Worm (Caenorhabditis elegans) whole organism, L3 larva: ENCODE measurements around the gene act-2.

Experiments used
- R02D3.7 ChIP-seq: fragments of 150-350 bp; optimal IDR thresholded peaks from 2 replicates; lab custom pipeline; 2014; ENCODE audit warnings: missing biosample characterization, missing genetic modification characterization
- ZK546.5 ChIP-seq: sonication (generic microtip); optimal IDR thresholded peaks from 2 replicates; lab custom pipeline; 2017; ENCODE audit warnings: missing biosample characterization, missing genetic modification characterization
- aly-2 ChIP-seq: fragments of 150-350 bp; optimal IDR thresholded peaks from 2 replicates; lab custom pipeline; 2014; ENCODE audit warnings: missing biosample characterization, missing genetic modification characterization
- ama-1 ChIP-seq: fragments of 150-350 bp; optimal IDR thresholded peaks from 2 replicates; lab custom pipeline; 2018
- ceh-16 ChIP-seq: sonication (generic microtip); optimal IDR thresholded peaks from 2 replicates; lab custom pipeline; 2017; ENCODE audit warnings: missing biosample characterization, missing genetic modification characterization
- ceh-82 ChIP-seq: fragments of 150-350 bp; optimal IDR thresholded peaks from 2 replicates; lab custom pipeline; 2014; ENCODE audit warnings: missing biosample characterization, missing genetic modification characterization
- daf-12 ChIP-seq: fragments of 150-350 bp; optimal IDR thresholded peaks from 2 replicates; lab custom pipeline; 2014; ENCODE audit warnings: missing biosample characterization, missing genetic modification reagents, missing genetic modification characterization
- egl-27 ChIP-seq: sonication (generic microtip); optimal IDR thresholded peaks from 4 replicates; lab custom pipeline; 2017; ENCODE audit warnings: missing biosample characterization, missing genetic modification reagents, missing genetic modification characterization
- elt-1 ChIP-seq: fragments of 150-350 bp; optimal IDR thresholded peaks from 2 replicates; lab custom pipeline; 2014; ENCODE audit warnings: missing biosample characterization, missing genetic modification characterization
- elt-3 ChIP-seq, 3 experiments: fragments of 150-350 bp in 1 of 3; sonication (generic microtip) in 2 of 3; optimal IDR thresholded peaks; 2 replicates in 2 of 3; 4 replicates in 1 of 3; lab custom pipeline; 2014 to 2017; ENCODE audit warnings: missing biosample characterization in 3 of 3, missing genetic modification characterization in 3 of 3
- eor-1 ChIP-seq, 2 experiments: fragments of 150-350 bp; optimal IDR thresholded peaks; 2 replicates each; lab custom pipeline; 2014 to 2018; ENCODE audit warnings: missing biosample characterization in 2 of 2, missing genetic modification characterization in 2 of 2
- fkh-10 ChIP-seq: sonication (generic microtip); optimal IDR thresholded peaks from 2 replicates; lab custom pipeline; 2017; ENCODE audit warnings: missing biosample characterization, missing genetic modification reagents, missing genetic modification characterization
- fkh-2 ChIP-seq: fragments of 150-350 bp; optimal IDR thresholded peaks from 2 replicates; lab custom pipeline; 2014; ENCODE audit warnings: missing biosample characterization, missing genetic modification reagents, missing genetic modification characterization
- fos-1 ChIP-seq: fragments of 150-350 bp; optimal IDR thresholded peaks from 2 replicates; lab custom pipeline; 2014; ENCODE audit warnings: missing biosample characterization, missing genetic modification characterization
- hmg-11 ChIP-seq: sonication (generic microtip); optimal IDR thresholded peaks from 2 replicates; lab custom pipeline; 2016; ENCODE audit warnings: missing genetic modification characterization, missing compliant biosample characterization
- jun-1 ChIP-seq: fragments of 150-350 bp; optimal IDR thresholded peaks from 2 replicates; lab custom pipeline; 2014; ENCODE audit warnings: missing biosample characterization, missing genetic modification reagents, missing genetic modification characterization
- lin-15B ChIP-seq: fragments of 150-350 bp; optimal IDR thresholded peaks from 2 replicates; lab custom pipeline; 2014; ENCODE audit warnings: missing biosample characterization, missing genetic modification characterization
- lin-39 ChIP-seq: fragments of 150-350 bp; optimal IDR thresholded peaks from 2 replicates; lab custom pipeline; 2018; ENCODE audit warnings: missing biosample characterization, missing genetic modification reagents, missing genetic modification characterization
- lsy-12 ChIP-seq: sonication (generic microtip); optimal IDR thresholded peaks from 2 replicates; lab custom pipeline; 2016; ENCODE audit warnings: mild to moderate bottlenecking, missing genetic modification characterization, missing compliant biosample characterization
- mdl-1 ChIP-seq: fragments of 150-350 bp; optimal IDR thresholded peaks from 2 replicates; lab custom pipeline; 2014; ENCODE audit warnings: missing biosample characterization, missing genetic modification characterization
- mml-1 ChIP-seq: fragments of 150-350 bp; sonication (generic microtip); optimal IDR thresholded peaks from 3 replicates; lab custom pipeline; 2014; ENCODE audit warnings: missing biosample characterization, missing genetic modification characterization
- nfya-1 ChIP-seq: sonication (generic microtip); optimal IDR thresholded peaks from 2 replicates; lab custom pipeline; 2017; ENCODE audit warnings: missing genetic modification characterization, mild to moderate bottlenecking, missing compliant biosample characterization, antibody characterized with exemption, moderate library complexity; ENCODE audit not compliant: insufficient read depth
- nhr-11 ChIP-seq: fragments of 150-350 bp; optimal IDR thresholded peaks from 2 replicates; lab custom pipeline; 2014; ENCODE audit warnings: missing biosample characterization, missing genetic modification characterization
- nhr-12 ChIP-seq: fragments of 150-350 bp; optimal IDR thresholded peaks from 2 replicates; lab custom pipeline; 2014; ENCODE audit warnings: missing biosample characterization, missing genetic modification characterization
- nhr-23 ChIP-seq: fragments of 150-350 bp; optimal IDR thresholded peaks from 2 replicates; lab custom pipeline; 2014; ENCODE audit warnings: missing biosample characterization, missing genetic modification reagents, missing genetic modification characterization
- nhr-237 ChIP-seq: fragments of 150-350 bp; optimal IDR thresholded peaks from 2 replicates; lab custom pipeline; 2014; ENCODE audit warnings: missing biosample characterization, missing genetic modification characterization
- nhr-25 ChIP-seq: sonication (generic microtip); optimal IDR thresholded peaks from 2 replicates; lab custom pipeline; 2017; ENCODE audit warnings: missing biosample characterization, missing genetic modification characterization
- nhr-28 ChIP-seq: fragments of 150-350 bp; optimal IDR thresholded peaks from 2 replicates; lab custom pipeline; 2014; ENCODE audit warnings: missing biosample characterization, missing genetic modification characterization
- nhr-43 ChIP-seq: sonication (generic microtip); optimal IDR thresholded peaks from 2 replicates; lab custom pipeline; 2016; ENCODE audit warnings: mild to moderate bottlenecking, missing genetic modification characterization, missing compliant biosample characterization; ENCODE audit not compliant: poor library complexity, severe bottlenecking
- nhr-67 ChIP-seq: fragments of 150-350 bp; optimal IDR thresholded peaks from 2 replicates; lab custom pipeline; 2014; ENCODE audit warnings: missing biosample characterization, missing genetic modification characterization
- nhr-76 ChIP-seq: fragments of 150-350 bp; sonication (generic microtip); optimal IDR thresholded peaks from 5 replicates; lab custom pipeline; 2014; ENCODE audit warnings: missing biosample characterization, missing genetic modification characterization
- nhr-77 ChIP-seq: fragments of 150-350 bp; optimal IDR thresholded peaks from 2 replicates; lab custom pipeline; 2014; ENCODE audit warnings: missing biosample characterization, missing genetic modification characterization
- pha-4 ChIP-seq: fragments of 150-350 bp; optimal IDR thresholded peaks from 2 replicates; lab custom pipeline; 2014; ENCODE audit warnings: missing biosample characterization, missing genetic modification reagents, missing genetic modification characterization
- sea-2 ChIP-seq: fragments of 150-350 bp; sonication (generic microtip); optimal IDR thresholded peaks from 4 replicates; lab custom pipeline; 2014; ENCODE audit warnings: missing biosample characterization, missing genetic modification reagents, missing genetic modification characterization
- skn-1 ChIP-seq: fragments of 150-350 bp; optimal IDR thresholded peaks from 2 replicates; lab custom pipeline; 2014; ENCODE audit warnings: missing biosample characterization, missing genetic modification characterization
- snpc-4 ChIP-seq: fragments of 150-350 bp; optimal IDR thresholded peaks from 2 replicates; lab custom pipeline; 2014; ENCODE audit warnings: missing biosample characterization, missing genetic modification characterization
- tbx-2 ChIP-seq: sonication (generic microtip); optimal IDR thresholded peaks from 2 replicates; lab custom pipeline; 2016; ENCODE audit warnings: mild to moderate bottlenecking, missing genetic modification characterization, missing compliant biosample characterization
- unc-39 ChIP-seq: sonication (generic microtip); optimal IDR thresholded peaks from 4 replicates; lab custom pipeline; 2017; ENCODE audit warnings: missing biosample characterization, missing genetic modification characterization
- unc-62 ChIP-seq: fragments of 150-350 bp; sonication (generic microtip); optimal IDR thresholded peaks from 4 replicates; lab custom pipeline; 2014; ENCODE audit warnings: missing biosample characterization, missing genetic modification reagents, missing genetic modification characterization
- zag-1 ChIP-seq: fragments of 150-350 bp; optimal IDR thresholded peaks from 2 replicates; lab custom pipeline; 2014; ENCODE audit warnings: missing biosample characterization, missing genetic modification characterization
- ztf-11 ChIP-seq: fragments of 150-350 bp; optimal IDR thresholded peaks from 2 replicates; lab custom pipeline; 2014; ENCODE audit warnings: missing biosample characterization, missing genetic modification characterization
- ztf-4 ChIP-seq: fragments of 150-350 bp; optimal IDR thresholded peaks from 2 replicates; lab custom pipeline; 2014; ENCODE audit warnings: missing biosample characterization, missing genetic modification characterization

Gene act-2

DNA sequence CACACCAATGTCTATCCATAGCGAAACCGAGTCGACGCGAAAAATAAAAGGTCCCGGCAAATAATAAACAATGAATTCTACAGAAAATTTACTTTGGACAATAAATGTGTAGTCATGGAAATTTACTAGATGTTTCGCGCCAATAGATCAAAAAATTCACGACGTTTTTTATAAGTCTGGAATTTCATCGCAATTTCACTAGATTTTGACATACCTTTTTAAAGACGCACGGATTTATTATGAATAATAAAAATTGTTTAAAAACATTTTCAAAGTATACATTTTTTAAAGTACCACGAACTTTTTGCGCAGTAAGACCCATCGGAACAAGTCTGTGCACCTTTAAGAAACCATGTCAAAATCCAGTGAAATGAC lies 1.9 kb downstream of the act-2 start:
- TF ChIP-seq tbx-2 (tag; lab: Kevin White, UChicago) (peak; percentile 34), unc-62 (GFP tag; lab: Kevin White, UChicago) (no peak), nhr-77 (tag; lab: Kevin White, UChicago) (no peak), nhr-43 (tag; lab: Kevin White, UChicago) (peak; percentile 14), ceh-16 (no peak)

DNA sequence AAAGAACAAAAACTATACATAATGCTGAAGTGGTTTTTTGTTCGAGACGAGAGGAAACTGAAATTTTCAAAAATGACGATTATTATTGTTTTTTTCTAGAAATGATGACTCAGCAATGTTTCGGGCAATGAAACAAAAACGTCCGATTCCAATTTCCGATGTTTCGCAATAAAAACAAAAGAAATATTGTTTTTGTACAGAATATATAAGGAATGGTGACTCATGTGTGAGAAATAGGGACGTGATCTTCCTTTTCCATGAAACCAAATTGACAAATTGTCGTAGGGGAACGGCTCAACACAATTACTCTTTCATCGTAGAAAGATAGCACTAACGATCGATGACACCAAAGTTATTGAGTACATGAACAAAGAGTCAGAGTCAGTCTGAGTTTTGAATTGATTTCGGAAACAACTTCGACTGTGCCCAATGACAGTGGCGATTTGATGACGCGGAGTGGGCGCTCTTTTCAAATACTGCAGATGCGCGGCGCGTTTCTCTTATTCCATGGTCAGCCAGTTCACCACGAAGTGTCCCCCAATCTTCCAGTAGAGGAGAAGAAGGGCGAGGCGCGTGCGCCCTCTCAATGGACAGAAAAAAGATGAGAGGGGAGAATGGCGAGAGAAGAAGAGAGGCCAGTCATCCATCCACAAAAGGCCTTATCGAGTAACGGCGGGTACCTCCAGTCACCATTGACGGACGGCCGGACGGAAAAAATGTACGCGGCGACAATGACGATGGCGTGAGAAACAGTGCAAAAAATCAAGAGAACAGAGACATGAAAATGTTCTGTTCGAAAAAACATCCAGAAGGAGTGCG lies 2.5 kb downstream of the act-2 start:
- TF ChIP-seq fkh-10 (GFP tag; lab: Kevin White, UChicago) (no peak), nhr-237 (tag; lab: Kevin White, UChicago) (no peak), zag-1 (tag; lab: Kevin White, UChicago) (no peak), hmg-11 (tag; lab: Kevin White, UChicago) (peak; percentile 85), unc-62 (GFP tag; lab: Kevin White, UChicago) (no peak), nhr-23 (tag; lab: Kevin White, UChicago) (peak; percentile 26), mml-1 (tag; lab: Kevin White, UChicago) (no peak), R02D3.7 (tag; lab: Kevin White, UChicago) (no peak), eor-1 (tag; optimal IDR thresholded peaks at IDR 0.05; lab: Kevin White, UChicago) (no peak), elt-3 (tag; optimal IDR thresholded peaks at IDR 0.05; lab: Kevin White, UChicago) (no peak), ZK546.5 (tag; lab: Kevin White, UChicago) (no peak), egl-27 (no peak), nhr-67 (tag; lab: Kevin White, UChicago) (no peak), ceh-82 (tag; lab: Kevin White, UChicago) (no peak), daf-12 (tag; lab: Kevin White, UChicago) (no peak), ceh-16 (no peak), tbx-2 (tag; lab: Kevin White, UChicago) (no peak), snpc-4 (tag; lab: Kevin White, UChicago) (peak; percentile 28), skn-1 (tag; lab: Kevin White, UChicago) (no peak), fos-1 (no peak), lin-39 (no peak), lin-15B (peak; percentile 61), nhr-12 (tag; lab: Kevin White, UChicago) (no peak), ama-1 (lab: Kevin White, UChicago) (peak; percentile 64), nhr-43 (tag; lab: Kevin White, UChicago) (no peak), nhr-28 (tag; lab: Kevin White, UChicago) (no peak), jun-1 (no peak), mdl-1 (peak; percentile 23), fkh-2 (tag; lab: Kevin White, UChicago) (no peak), ztf-4 (tag; lab: Kevin White, UChicago) (no peak), nhr-77 (tag; lab: Kevin White, UChicago) (no peak), elt-1 (no peak), unc-39 (no peak), aly-2 (tag; lab: Kevin White, UChicago) (no peak), ztf-11 (tag; lab: Kevin White, UChicago) (no peak), nhr-25 (tag; lab: Kevin White, UChicago) (peak; percentile 68), pha-4 (tag; lab: Kevin White, UChicago) (no peak), sea-2 (GFP tag; lab: Kevin White, UChicago) (no peak), nhr-11 (no peak), nfya-1 (tag; lab: Kevin White, UChicago) (peak; percentile 78), nhr-76 (tag; lab: Kevin White, UChicago) (no peak), lsy-12 (tag; lab: Kevin White, UChicago) (no peak)
